Worm (Caenorhabditis elegans) whole organism, L3 larva: ENCODE results near the gene pst-1.

Experiments used
- aly-2 ChIP-seq: fragments of 150-350 bp; optimal IDR thresholded peaks from 2 replicates; lab custom pipeline; 2014; ENCODE audit warnings: missing biosample characterization, missing genetic modification characterization
- ceh-28 ChIP-seq: fragments of 150-350 bp; optimal IDR thresholded peaks from 2 replicates; lab custom pipeline; 2014; ENCODE audit warnings: missing biosample characterization, missing genetic modification reagents, missing genetic modification characterization
- elt-2 ChIP-seq: sonication (generic microtip); optimal IDR thresholded peaks from 2 replicates; lab custom pipeline; 2016; ENCODE audit warnings: missing genetic modification reagents, mild to moderate bottlenecking, missing genetic modification characterization, missing compliant biosample characterization
- elt-3 ChIP-seq, 3 experiments: fragments of 150-350 bp in 1 of 3; sonication (generic microtip) in 2 of 3; optimal IDR thresholded peaks; 2 replicates in 2 of 3; 4 replicates in 1 of 3; lab custom pipeline; 2014 to 2017; ENCODE audit warnings: missing biosample characterization in 3 of 3, missing genetic modification characterization in 3 of 3
- fkh-10 ChIP-seq: sonication (generic microtip); optimal IDR thresholded peaks from 2 replicates; lab custom pipeline; 2017; ENCODE audit warnings: missing biosample characterization, missing genetic modification reagents, missing genetic modification characterization
- jun-1 ChIP-seq: fragments of 150-350 bp; optimal IDR thresholded peaks from 2 replicates; lab custom pipeline; 2014; ENCODE audit warnings: missing biosample characterization, missing genetic modification reagents, missing genetic modification characterization
- mdl-1 ChIP-seq: fragments of 150-350 bp; optimal IDR thresholded peaks from 2 replicates; lab custom pipeline; 2014; ENCODE audit warnings: missing biosample characterization, missing genetic modification characterization
- nhr-25 ChIP-seq: sonication (generic microtip); optimal IDR thresholded peaks from 2 replicates; lab custom pipeline; 2017; ENCODE audit warnings: missing biosample characterization, missing genetic modification characterization
- nhr-28 ChIP-seq: fragments of 150-350 bp; optimal IDR thresholded peaks from 2 replicates; lab custom pipeline; 2014; ENCODE audit warnings: missing biosample characterization, missing genetic modification characterization
- skn-1 ChIP-seq: fragments of 150-350 bp; optimal IDR thresholded peaks from 2 replicates; lab custom pipeline; 2014; ENCODE audit warnings: missing biosample characterization, missing genetic modification characterization
- snpc-4 ChIP-seq: fragments of 150-350 bp; optimal IDR thresholded peaks from 2 replicates; lab custom pipeline; 2014; ENCODE audit warnings: missing biosample characterization, missing genetic modification characterization

- TF ChIP-seq jun-1 (no peak), aly-2 (tag; lab: Kevin White, UChicago) (no peak), mdl-1 (tag; lab: Kevin White, UChicago) (no peak), nhr-25 (tag; lab: Kevin White, UChicago) (no peak), elt-2 (tag; lab: Kevin White, UChicago) (no peak), fkh-10 (no peak), nhr-28 (no peak), skn-1 (no peak), elt-3 (tag; optimal IDR thresholded peaks at IDR 0.05; lab: Kevin White, UChicago) (no peak), snpc-4 (tag; lab: Kevin White, UChicago) (no peak), ceh-28 (no peak)
These were observed 48.2 kb upstream of the pst-1 start, which contains the start of gene grd-9 for ce11 chrV:5895021-5895420.
